Fruit fly (Drosophila melanogaster) whole organism, embryonic: ENCODE results near the gene CG9483.

Source experiments
- BtbVII ChIP-seq: fragments of 200-800 bp; sonication (Bioruptor generic); optimal IDR thresholded peaks from 3 replicates; lab custom pipeline; 2017; ENCODE audit warnings: missing biosample characterization, mild to moderate bottlenecking, missing genetic modification characterization
- CG10959 ChIP-seq: fragments of 200-800 bp; sonication (Bioruptor generic); IDR thresholded peaks from 2 replicates; pipeline ENCODE4 v1.3.6; 2022; ENCODE audit warnings: missing biosample characterization, missing genetic modification characterization
- CG12299 ChIP-seq: fragments of 200-800 bp; sonication (Bioruptor generic); optimal IDR thresholded peaks from 2 replicates; lab custom pipeline; 2018; ENCODE audit warnings: missing biosample characterization, mild to moderate bottlenecking, missing genetic modification characterization
- CG14441 ChIP-seq: fragments of 200-800 bp; sonication (Bioruptor generic); IDR thresholded peaks from 2 replicates; pipeline ENCODE4 v1.3.6; 2022; ENCODE audit warnings: missing biosample characterization, missing genetic modification characterization
- CG17802 ChIP-seq: fragments of 200-800 bp; sonication (Bioruptor generic); optimal IDR thresholded peaks from 2 replicates; lab custom pipeline; 2018; ENCODE audit warnings: missing biosample characterization, mild to moderate bottlenecking, missing genetic modification characterization, moderate library complexity
- CG17912 ChIP-seq: fragments of 200-800 bp; sonication (Bioruptor generic); optimal IDR thresholded peaks from 2 replicates; lab custom pipeline; 2018; ENCODE audit warnings: missing biosample characterization, mild to moderate bottlenecking, missing genetic modification characterization
- CG2116 ChIP-seq: fragments of 200-800 bp; sonication (Bioruptor generic); optimal IDR thresholded peaks from 3 replicates; lab custom pipeline; 2018; ENCODE audit warnings: missing biosample characterization, mild to moderate bottlenecking, missing genetic modification characterization
- CG31224 ChIP-seq: fragments of 200-800 bp; sonication (Bioruptor generic); IDR thresholded peaks from 2 replicates; pipeline ENCODE4 v1.3.6; 2022; ENCODE audit warnings: missing biosample characterization, missing genetic modification characterization
- CG31365 ChIP-seq: fragments of 200-800 bp; sonication (Bioruptor generic); optimal IDR thresholded peaks from 2 replicates; lab custom pipeline; 2018; ENCODE audit warnings: missing biosample characterization, mild to moderate bottlenecking, missing genetic modification characterization
- CG32772 ChIP-seq: fragments of 200-800 bp; sonication (Bioruptor generic); IDR thresholded peaks from 2 replicates; pipeline ENCODE4 v1.3.6; 2022; ENCODE audit warnings: missing biosample characterization, missing genetic modification characterization
- CG33557 ChIP-seq: fragments of 200-800 bp; sonication (Bioruptor generic); optimal IDR thresholded peaks from 2 replicates; lab custom pipeline; 2019; ENCODE audit warnings: missing biosample characterization, mild to moderate bottlenecking, missing genetic modification characterization, moderate library complexity
- CG3407 ChIP-seq: fragments of 200-800 bp; sonication (Bioruptor generic); optimal IDR thresholded peaks from 2 replicates; lab custom pipeline; 2018; ENCODE audit warnings: missing biosample characterization, mild to moderate bottlenecking, missing genetic modification characterization
- CG34224 ChIP-seq: fragments of 200-800 bp; sonication (Bioruptor generic); IDR thresholded peaks from 3 replicates; pipeline ENCODE4 v1.3.6; 2022; ENCODE audit warnings: missing biosample characterization, missing genetic modification characterization; ENCODE audit not compliant: partially characterized antibody
- CG4424 ChIP-seq: fragments of 200-800 bp; sonication (Bioruptor generic); optimal IDR thresholded peaks from 3 replicates; lab custom pipeline; 2016; ENCODE audit warnings: missing biosample characterization, missing genetic modification characterization
- CG4820 ChIP-seq: fragments of 200-800 bp; sonication (Bioruptor generic); optimal IDR thresholded peaks from 3 replicates; lab custom pipeline; 2016; ENCODE audit warnings: missing biosample characterization, missing genetic modification characterization
- CG5245 ChIP-seq: fragments of 200-800 bp; sonication (Bioruptor generic); optimal IDR thresholded peaks from 3 replicates; lab custom pipeline; 2016; ENCODE audit warnings: missing biosample characterization, missing genetic modification characterization
- CG6175 ChIP-seq: fragments of 200-800 bp; sonication (Bioruptor generic); IDR thresholded peaks from 3 replicates; pipeline ENCODE4 v1.3.6; 2022; ENCODE audit warnings: missing biosample characterization, missing genetic modification characterization
- CG6791 ChIP-seq: fragments of 200-800 bp; sonication (Bioruptor generic); IDR thresholded peaks from 3 replicates; pipeline ENCODE4 v1.3.6; 2022; ENCODE audit warnings: missing biosample characterization, missing genetic modification characterization; ENCODE audit not compliant: partially characterized antibody
- CG6854 ChIP-seq: fragments of 200-800 bp; sonication (Bioruptor generic); optimal IDR thresholded peaks from 3 replicates; lab custom pipeline; 2017; ENCODE audit warnings: missing biosample characterization, mild to moderate bottlenecking, missing genetic modification characterization
- CG8089 ChIP-seq: fragments of 200-800 bp; sonication (Bioruptor generic); optimal IDR thresholded peaks from 3 replicates; lab custom pipeline; 2016; ENCODE audit warnings: missing biosample characterization, missing genetic modification characterization
- CG9437 ChIP-seq: fragments of 200-800 bp; sonication (Bioruptor generic); optimal IDR thresholded peaks from 2 replicates; lab custom pipeline; 2018; ENCODE audit warnings: missing biosample characterization, mild to moderate bottlenecking, missing genetic modification characterization
- CG9817 ChIP-seq: fragments of 200-800 bp; sonication (Bioruptor generic); optimal IDR thresholded peaks from 2 replicates; lab custom pipeline; 2018; ENCODE audit warnings: missing biosample characterization, mild to moderate bottlenecking, missing genetic modification characterization, moderate library complexity
- Dfd ChIP-seq, 2 experiments: fragments of >200 bp; optimal IDR thresholded peaks; 2 replicates each; lab custom pipeline; 2017; ENCODE audit warnings: missing biosample characterization in 2 of 2, missing genetic modification characterization in 2 of 2
- Dref ChIP-seq: fragments of 200-800 bp; sonication (Bioruptor generic); IDR thresholded peaks from 2 replicates; pipeline ENCODE4 v1.3.6; 2022; ENCODE audit warnings: missing biosample characterization, missing genetic modification characterization
- HLH54F ChIP-seq: fragments of 200-800 bp; sonication (Bioruptor generic); optimal IDR thresholded peaks from 3 replicates; lab custom pipeline; 2016; ENCODE audit warnings: missing biosample characterization, missing genetic modification characterization
- HLHmδ ChIP-seq: fragments of 200-800 bp; sonication (Bioruptor generic); optimal IDR thresholded peaks from 2 replicates; lab custom pipeline; 2018; ENCODE audit warnings: missing biosample characterization, mild to moderate bottlenecking, missing genetic modification characterization, moderate library complexity
- Lim3 ChIP-seq: fragments of 200-800 bp; sonication (Bioruptor generic); IDR thresholded peaks from 2 replicates; pipeline ENCODE4 v1.3.6; 2022; ENCODE audit warnings: missing biosample characterization, missing genetic modification characterization
- Med ChIP-seq: fragments of 200-800 bp; sonication (Bioruptor generic); peaks from one replicate; lab custom pipeline; 2016; ENCODE audit warnings: missing biosample characterization, missing genetic modification characterization, mild to moderate bottlenecking, inconsistent platforms, moderate library complexity
- NfI ChIP-seq: fragments of 200-800 bp; sonication (Bioruptor generic); optimal IDR thresholded peaks from 3 replicates; lab custom pipeline; 2018; ENCODE audit warnings: missing biosample characterization, mild to moderate bottlenecking, missing genetic modification characterization, moderate library complexity
- Pdp1 ChIP-seq, 2 experiments: fragments of 200-800 bp; sonication (Bioruptor generic); optimal IDR thresholded peaks; 3 replicates each; lab custom pipeline; 2016; ENCODE audit warnings: missing biosample characterization in 2 of 2, missing genetic modification characterization in 2 of 2, mild to moderate bottlenecking in 1 of 2, moderate library complexity in 1 of 2
- Rx ChIP-seq: fragments of 200-800 bp; sonication (Bioruptor generic); IDR thresholded peaks from 2 replicates; pipeline ENCODE4 v1.3.6; 2022; ENCODE audit warnings: missing biosample characterization, missing genetic modification characterization
- Side ChIP-seq: fragments of 200-800 bp; sonication (Bioruptor generic); optimal IDR thresholded peaks from 2 replicates; lab custom pipeline; 2016; ENCODE audit warnings: missing biosample characterization, missing genetic modification characterization
- Trl ChIP-seq, 3 experiments: fragments of >200 bp in 2 of 3; fragments of 200-800 bp in 1 of 3; sonication (Bioruptor generic) in 1 of 3; optimal IDR thresholded peaks; 2 replicates in 1 of 3; 3 replicates in 2 of 3; lab custom pipeline; 2016 to 2017; ENCODE audit warnings: missing biosample characterization in 1 of 3, missing genetic modification characterization in 1 of 3
- Xrp1 ChIP-seq: fragments of 200-800 bp; sonication (Bioruptor generic); IDR thresholded peaks from 2 replicates; pipeline ENCODE4 v1.3.6; 2022; ENCODE audit warnings: missing biosample characterization, missing genetic modification characterization
- ato ChIP-seq: fragments of 200-800 bp; sonication (Bioruptor generic); IDR thresholded peaks from 2 replicates; pipeline ENCODE4 v1.3.6; 2022; ENCODE audit warnings: missing biosample characterization, missing genetic modification characterization; ENCODE audit not compliant: partially characterized antibody
- az2 ChIP-seq: fragments of 200-800 bp; sonication (Bioruptor generic); optimal IDR thresholded peaks from 3 replicates; lab custom pipeline; 2016; ENCODE audit warnings: missing biosample characterization, missing genetic modification characterization
- en ChIP-seq: fragments of 200-800 bp; sonication (Bioruptor generic); optimal IDR thresholded peaks from 2 replicates; lab custom pipeline; 2016; ENCODE audit warnings: missing biosample characterization, missing genetic modification characterization
- gcm ChIP-seq: fragments of 200-800 bp; sonication (Bioruptor generic); optimal IDR thresholded peaks from 2 replicates; lab custom pipeline; 2019; ENCODE audit warnings: missing biosample characterization, mild to moderate bottlenecking, missing genetic modification characterization, moderate library complexity
- gem ChIP-seq: fragments of 200-800 bp; sonication (Bioruptor generic); optimal IDR thresholded peaks from 2 replicates; lab custom pipeline; 2019; ENCODE audit warnings: missing biosample characterization, mild to moderate bottlenecking, missing genetic modification characterization, moderate library complexity
- inv ChIP-seq: fragments of 200-800 bp; sonication (Bioruptor generic); IDR thresholded peaks from 2 replicates; pipeline ENCODE4 v1.3.6; 2022; ENCODE audit warnings: missing biosample characterization, missing genetic modification characterization; ENCODE audit not compliant: partially characterized antibody
- lmd ChIP-seq: fragments of 200-800 bp; sonication (Bioruptor generic); IDR thresholded peaks from 2 replicates; pipeline ENCODE4 v1.3.6; 2022; ENCODE audit warnings: missing biosample characterization, missing genetic modification characterization
- mam ChIP-seq: fragments of 200-800 bp; sonication (Bioruptor generic); optimal IDR thresholded peaks from 3 replicates; lab custom pipeline; 2016; ENCODE audit warnings: missing biosample characterization, missing genetic modification characterization
- mirr ChIP-seq: fragments of 200-800 bp; sonication (Bioruptor generic); optimal IDR thresholded peaks from 3 replicates; lab custom pipeline; 2018; ENCODE audit warnings: missing biosample characterization, mild to moderate bottlenecking, missing genetic modification characterization
- nerfin-1 ChIP-seq: fragments of 200-800 bp; sonication (Bioruptor generic); optimal IDR thresholded peaks from 3 replicates; lab custom pipeline; 2019; ENCODE audit warnings: missing biosample characterization, mild to moderate bottlenecking, missing genetic modification characterization, moderate library complexity
- oc ChIP-seq: fragments of 200-800 bp; sonication (Bioruptor generic); optimal IDR thresholded peaks from 2 replicates; lab custom pipeline; 2018; ENCODE audit warnings: missing biosample characterization, mild to moderate bottlenecking, missing genetic modification characterization, moderate library complexity
- p53 ChIP-seq: fragments of 200-800 bp; sonication (Bioruptor generic); optimal IDR thresholded peaks from 2 replicates; lab custom pipeline; 2016; ENCODE audit warnings: missing biosample characterization, missing genetic modification characterization
- pb ChIP-seq: fragments of 200-800 bp; sonication (Bioruptor generic); optimal IDR thresholded peaks from 3 replicates; lab custom pipeline; 2016; ENCODE audit warnings: missing biosample characterization, missing genetic modification characterization
- pzg ChIP-seq: fragments of 200-800 bp; sonication (Bioruptor generic); optimal IDR thresholded peaks from 3 replicates; lab custom pipeline; 2018; ENCODE audit warnings: missing biosample characterization, mild to moderate bottlenecking, missing genetic modification characterization, moderate library complexity
- sim ChIP-seq: fragments of 200-800 bp; sonication (Bioruptor generic); IDR thresholded peaks from 2 replicates; pipeline ENCODE4 v1.3.6; 2022; ENCODE audit warnings: missing biosample characterization, missing genetic modification characterization
- so ChIP-seq: fragments of 200-800 bp; sonication (Bioruptor generic); IDR thresholded peaks from 3 replicates; pipeline ENCODE4 v1.3.6; 2022; ENCODE audit warnings: missing biosample characterization, missing genetic modification characterization
- tgo ChIP-seq: fragments of 200-800 bp; sonication (Bioruptor generic); IDR thresholded peaks from 3 replicates; pipeline ENCODE4 v1.3.6; 2022; ENCODE audit warnings: missing biosample characterization, missing genetic modification characterization
- tx ChIP-seq: fragments of 200-800 bp; sonication (Bioruptor generic); optimal IDR thresholded peaks from 2 replicates; lab custom pipeline; 2016; ENCODE audit warnings: missing biosample characterization, missing genetic modification characterization
- vvl ChIP-seq: fragments of 200-800 bp; sonication (Bioruptor generic); IDR thresholded peaks from 2 replicates; pipeline ENCODE4 v1.3.6; 2022; ENCODE audit warnings: missing biosample characterization, missing genetic modification characterization

Gene CG9483

dm6 chr2L:8859839-8860238, 6.7 kb upstream of the CG9483 start (continued):
- TF ChIP-seq CG9817 (tag; lab: Kevin White, UChicago) (no peak), CG8089 (no peak), az2 (GFP tag; lab: Kevin White, UChicago) (no peak), mirr (GFP tag; lab: Kevin White, UChicago) (no peak), CG6175 (GFP tag; lab: Robert Waterston, UW) (no peak), gcm (GFP tag; lab: Kevin White, UChicago) (no peak), inv (GFP tag; lab: Robert Waterston, UW) (no peak), CG3407 (peak; percentile 51), pzg (no peak), CG5245 (GFP tag; lab: Kevin White, UChicago) (no peak), Dref (GFP tag; lab: Robert Waterston, UW) (no peak), Med (peak; percentile 77), HLHmδ (GFP tag; lab: Kevin White, UChicago) (peak; percentile 8), gem (peak; percentile 36), CG31224 (no peak), CG9437 (GFP tag; lab: Kevin White, UChicago) (no peak), CG33557 (GFP tag; lab: Kevin White, UChicago) (peak; percentile 67), ato (GFP tag; lab: Robert Waterston, UW) (no peak), Trl (optimal IDR thresholded peaks at IDR 0.05; lab: Kevin White, UChicago) (no peak), Trl (GFP tag; optimal IDR thresholded peaks at IDR 0.05; lab: Kevin White, UChicago) (no peak), lmd (GFP tag; lab: Robert Waterston, UW) (no peak), CG31365 (tag; lab: Kevin White, UChicago) (no peak), CG17802 (tag; lab: Kevin White, UChicago) (no peak), tgo (no peak), CG34224 (GFP tag; lab: Robert Waterston, UW) (no peak), mam (GFP tag; lab: Kevin White, UChicago) (no peak), CG4820 (GFP tag; lab: Kevin White, UChicago) (no peak), CG6791 (GFP tag; lab: Robert Waterston, UW) (no peak), Rx (GFP tag; lab: Robert Waterston, UW) (no peak), BtbVII (GFP tag; lab: Kevin White, UChicago) (peak; percentile 20), Lim3 (GFP tag; lab: Robert Waterston, UW) (no peak), CG32772 (no peak), p53 (GFP tag; lab: Kevin White, UChicago) (no peak), CG17912 (GFP tag; lab: Kevin White, UChicago) (no peak), pb (no peak), en (GFP tag; lab: Kevin White, UChicago) (no peak), Pdp1 (GFP tag; optimal IDR thresholded peaks at IDR 0.05; lab: Kevin White, UChicago) (peak in 1 of 2 experiments; percentile 72), so (GFP tag; lab: Robert Waterston, UW) (no peak), Xrp1 (GFP tag; lab: Robert Waterston, UW) (peak; percentile 51), CG4424 (GFP tag; lab: Kevin White, UChicago) (no peak)

- peak; percentile 70 for TF ChIP-seq nerfin-1 (tag; lab: Kevin White, UChicago)
- TF ChIP-seq CG2116 (GFP tag; lab: Kevin White, UChicago) = no peak
- peak; percentile 10 for TF ChIP-seq Side
- TF ChIP-seq CG10959 (GFP tag; lab: Robert Waterston, UW) = peak; percentile 82
- no peak for TF ChIP-seq tx
- TF ChIP-seq NfI = no peak
- peak; percentile 58 for TF ChIP-seq CG14441 (GFP tag; lab: Robert Waterston, UW)
- TF ChIP-seq CG6854 = peak; percentile 9
- peak; percentile 29 for TF ChIP-seq CG12299 (tag; lab: Kevin White, UChicago)
- TF ChIP-seq oc (tag; lab: Kevin White, UChicago) = peak; percentile 48
- TF ChIP-seq sim (GFP tag; lab: Robert Waterston, UW) = no peak
- TF ChIP-seq vvl (GFP tag; lab: Robert Waterston, UW) = peak; percentile 85
- TF ChIP-seq HLH54F (GFP tag; lab: Kevin White, UChicago) = no peak
- no peak for TF ChIP-seq Dfd (GFP tag; optimal IDR thresholded peaks at IDR 0.05; lab: Kevin White, UChicago)
Measured at dm6 chr2L:8860767-8861166, 5.8 kb upstream of the CG9483 start.
